Fruit fly (Drosophila melanogaster): Measurements from ENCODE around the gene primo-1.
A peak's percentile ranks its signal among the peaks of the same experiment; 100 is the strongest.

The primo-1 gene

DNA sequence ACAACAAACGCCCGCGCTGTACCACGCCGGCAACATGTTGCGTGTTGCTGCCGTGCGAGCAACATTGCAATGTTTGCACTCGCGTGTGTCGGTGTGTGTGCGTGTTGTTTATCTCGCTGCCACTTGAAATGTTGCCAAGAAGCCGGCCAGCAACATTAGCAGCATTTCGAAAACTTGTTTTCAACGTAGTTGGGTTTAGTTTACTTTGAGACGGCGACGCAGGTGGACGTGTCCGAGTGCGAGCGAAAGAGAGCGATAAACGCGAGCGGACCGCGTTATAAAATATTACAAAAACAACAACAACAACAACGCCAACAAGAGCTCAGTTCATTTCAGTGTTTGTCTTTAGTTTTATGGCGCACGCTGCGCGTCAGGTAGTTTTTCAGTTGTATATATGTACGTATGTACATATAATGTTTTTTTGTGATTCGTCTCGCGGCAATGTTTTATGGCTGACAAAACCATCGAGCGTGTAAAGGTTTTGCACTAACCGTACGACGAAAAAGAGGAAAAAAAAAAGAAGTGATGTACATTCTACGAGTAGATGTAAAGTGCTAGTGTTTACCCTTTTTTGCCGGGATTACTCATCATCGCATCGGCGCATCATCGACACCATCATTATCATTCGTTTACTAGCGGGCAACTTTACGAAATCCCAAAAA is 3.5 kb upstream of the primo-1 start, which contains the start of gene kmr:
TSS of gene kmr (plus strand) at position 196 of the 662 bp plus-strand sequence.
- peak; percentile 22 for TF ChIP-seq pad (GFP tag; optimal IDR thresholded peaks at IDR 0.05)
- TF ChIP-seq CG12768 (GFP tag; optimal IDR thresholded peaks at IDR 0.05), result peak; percentile 82
- peak; percentile 47 for TF ChIP-seq toe (GFP tag; optimal IDR thresholded peaks at IDR 0.05)
- TF ChIP-seq bab1 (GFP tag; optimal IDR thresholded peaks at IDR 0.05), result peak; percentile 50
- TF ChIP-seq Hr96 (GFP tag; optimal IDR thresholded peaks at IDR 0.05), result peak; percentile 60
- peak; percentile 62 for TF ChIP-seq CG7101 (tag; optimal IDR thresholded peaks at IDR 0.05)
- no peak for TF ChIP-seq CG5204 (GFP tag; optimal IDR thresholded peaks at IDR 0.05)
- TF ChIP-seq Mnt (GFP tag; optimal IDR thresholded peaks at IDR 0.05), result peak; percentile 82
- TF ChIP-seq CG14711 (tag; optimal IDR thresholded peaks at IDR 0.05), result peak; percentile 41
- peak; percentile 60 for TF ChIP-seq CG7045 (GFP tag; optimal IDR thresholded peaks at IDR 0.05)
- TF ChIP-seq cnc (optimal IDR thresholded peaks at IDR 0.05), result no peak
- peak; percentile 37 for TF ChIP-seq CG11617 (GFP tag; optimal IDR thresholded peaks at IDR 0.05)
- TF ChIP-seq Crg-1 (GFP tag; optimal IDR thresholded peaks at IDR 0.05), result no peak
- no peak for TF ChIP-seq Clk (GFP tag; optimal IDR thresholded peaks at IDR 0.05)
- peak; percentile 72 for TF ChIP-seq tj (GFP tag; optimal IDR thresholded peaks at IDR 0.05)
- TF ChIP-seq CG1620 (GFP tag; optimal IDR thresholded peaks at IDR 0.05), result no peak
- TF ChIP-seq kay (GFP tag; ENCODE audit: borderline replicate concordance), result peak; percentile 58
- no peak for TF ChIP-seq ovo (GFP tag; optimal IDR thresholded peaks at IDR 0.05)
- TF ChIP-seq cic (GFP tag; optimal IDR thresholded peaks at IDR 0.05), result peak; percentile 62
- TF ChIP-seq CG33017 (tag; optimal IDR thresholded peaks at IDR 0.05), result peak; percentile 59

DNA sequence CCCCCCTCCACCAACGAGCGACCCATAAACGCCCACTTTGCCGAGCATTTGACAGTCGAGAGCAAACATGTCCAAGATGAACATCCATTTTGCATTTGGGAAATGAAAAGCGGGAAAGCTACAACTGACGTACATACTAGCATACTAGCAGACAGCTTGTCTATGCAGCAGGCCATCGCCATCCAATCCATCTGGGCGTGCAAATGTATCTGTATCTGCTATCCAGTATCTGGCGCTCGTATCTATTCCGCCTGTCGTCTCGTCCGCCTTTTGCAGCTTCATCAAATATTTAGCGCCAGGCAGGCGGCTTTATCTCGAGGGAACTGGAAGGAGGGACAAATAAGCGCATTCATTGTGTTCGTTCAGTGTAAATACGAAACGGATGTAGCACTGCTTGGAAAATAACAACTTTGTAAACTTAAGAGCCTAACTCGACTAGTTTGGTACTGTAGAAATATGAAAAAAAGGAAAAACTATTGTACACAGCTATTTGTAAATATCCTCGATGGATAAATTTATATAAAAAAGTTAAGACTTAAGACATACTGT is 2.4 kb upstream of the primo-1 start:
- peak; percentile 11 for TF ChIP-seq CG1620 (GFP tag; optimal IDR thresholded peaks at IDR 0.05)
- TF ChIP-seq bab1 (GFP tag; optimal IDR thresholded peaks at IDR 0.05), result no peak
- TF ChIP-seq ovo (GFP tag; optimal IDR thresholded peaks at IDR 0.05), result no peak
- peak; percentile 51 for TF ChIP-seq Clk (GFP tag; optimal IDR thresholded peaks at IDR 0.05)
- peak; percentile 76 for TF ChIP-seq CG7045 (GFP tag; optimal IDR thresholded peaks at IDR 0.05)
- TF ChIP-seq Mnt (GFP tag; optimal IDR thresholded peaks at IDR 0.05), result peak; percentile 26
- TF ChIP-seq tj (GFP tag; optimal IDR thresholded peaks at IDR 0.05), result peak; percentile 6
- peak; percentile 40 for TF ChIP-seq Crg-1 (GFP tag; optimal IDR thresholded peaks at IDR 0.05)
- peak; percentile 72 for TF ChIP-seq CG12768 (GFP tag; optimal IDR thresholded peaks at IDR 0.05)
- no peak for TF ChIP-seq CG11617 (GFP tag; optimal IDR thresholded peaks at IDR 0.05)
- no peak for TF ChIP-seq toe (GFP tag; optimal IDR thresholded peaks at IDR 0.05)
- TF ChIP-seq CG5204 (GFP tag; optimal IDR thresholded peaks at IDR 0.05), result peak; percentile 41
- peak; percentile 15 for TF ChIP-seq Hr96 (GFP tag; optimal IDR thresholded peaks at IDR 0.05)
- no peak for TF ChIP-seq cic (GFP tag; optimal IDR thresholded peaks at IDR 0.05)
- peak; percentile 30 for TF ChIP-seq CG14711 (tag; optimal IDR thresholded peaks at IDR 0.05)
- TF ChIP-seq pad (GFP tag; optimal IDR thresholded peaks at IDR 0.05), result peak; percentile 43
- TF ChIP-seq CG33017 (tag; optimal IDR thresholded peaks at IDR 0.05), result peak; percentile 60
- TF ChIP-seq CG7101 (tag; optimal IDR thresholded peaks at IDR 0.05), result peak; percentile 54

DNA sequence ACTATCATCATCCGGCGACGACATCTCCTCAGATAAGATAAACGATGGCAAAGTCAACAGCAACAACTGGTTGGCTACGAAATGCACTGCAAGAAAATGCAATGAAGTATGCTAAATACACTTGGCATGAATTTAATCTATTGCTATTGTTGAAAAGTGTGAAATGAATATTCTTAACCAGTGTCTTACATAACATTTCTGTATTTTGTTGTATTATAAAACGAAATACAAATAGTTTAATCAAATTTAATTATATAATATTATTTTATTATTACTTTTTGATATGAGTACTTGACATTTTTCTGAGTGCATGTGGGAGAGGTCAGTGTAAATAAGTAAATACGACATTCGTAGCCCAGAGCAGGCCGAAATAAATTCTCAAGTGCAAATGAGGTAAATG is 1.9 kb upstream of the primo-1 start:
- TF ChIP-seq pad (GFP tag; optimal IDR thresholded peaks at IDR 0.05), result no peak
- peak; percentile 64 for TF ChIP-seq CG11617 (GFP tag; optimal IDR thresholded peaks at IDR 0.05)
- TF ChIP-seq cnc (optimal IDR thresholded peaks at IDR 0.05), result no peak
- TF ChIP-seq tj (GFP tag; optimal IDR thresholded peaks at IDR 0.05), result peak; percentile 3
- TF ChIP-seq CG12768 (GFP tag; optimal IDR thresholded peaks at IDR 0.05), result peak; percentile 63
- peak; percentile 22 for TF ChIP-seq cic (GFP tag; optimal IDR thresholded peaks at IDR 0.05)
- TF ChIP-seq Mnt (GFP tag; optimal IDR thresholded peaks at IDR 0.05), result no peak
- TF ChIP-seq Hr96 (GFP tag; optimal IDR thresholded peaks at IDR 0.05), result no peak
- peak; percentile 57 for TF ChIP-seq CG7045 (GFP tag; optimal IDR thresholded peaks at IDR 0.05)
- TF ChIP-seq CG33017 (tag; optimal IDR thresholded peaks at IDR 0.05), result peak; percentile 58
- TF ChIP-seq ovo (GFP tag; optimal IDR thresholded peaks at IDR 0.05), result peak; percentile 32
- no peak for TF ChIP-seq bab1 (GFP tag; optimal IDR thresholded peaks at IDR 0.05)
- TF ChIP-seq CG1620 (GFP tag; optimal IDR thresholded peaks at IDR 0.05), result no peak
- TF ChIP-seq toe (GFP tag; optimal IDR thresholded peaks at IDR 0.05), result no peak
- peak; percentile 44 for TF ChIP-seq CG7101 (tag; optimal IDR thresholded peaks at IDR 0.05)
- TF ChIP-seq CG14711 (tag; optimal IDR thresholded peaks at IDR 0.05), result peak; percentile 58
- TF ChIP-seq Clk (GFP tag; optimal IDR thresholded peaks at IDR 0.05), result no peak
- TF ChIP-seq CG5204 (GFP tag; optimal IDR thresholded peaks at IDR 0.05), result no peak
- TF ChIP-seq kay (GFP tag; ENCODE audit: borderline replicate concordance), result no peak
- TF ChIP-seq Crg-1 (GFP tag; optimal IDR thresholded peaks at IDR 0.05), result no peak

DNA sequence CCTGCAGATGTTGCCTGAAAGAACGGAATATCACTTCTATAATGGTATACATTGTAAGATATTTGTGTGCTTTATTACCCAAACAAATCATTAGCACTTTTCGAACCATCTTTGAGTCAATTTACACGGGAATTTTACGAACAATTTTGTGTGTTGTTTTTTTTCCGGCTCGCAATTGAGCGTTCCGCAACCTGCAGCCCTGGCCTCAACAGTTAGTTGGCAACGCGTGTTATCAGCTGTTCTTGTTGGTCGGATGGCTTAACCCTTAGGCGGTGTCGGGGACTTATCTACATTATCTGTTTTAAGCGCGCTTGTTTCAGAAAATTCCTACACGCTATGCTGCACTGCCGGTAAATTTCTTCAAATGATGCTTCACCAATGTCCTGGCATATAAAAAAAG is 990 bp downstream of the primo-1 start:
- TF ChIP-seq kay (GFP tag; ENCODE audit: borderline replicate concordance), result peak; percentile 50
- peak; percentile 62 for TF ChIP-seq bab1 (GFP tag; optimal IDR thresholded peaks at IDR 0.05)
- peak; percentile 39 for TF ChIP-seq CG7101 (tag; optimal IDR thresholded peaks at IDR 0.05)
- TF ChIP-seq CG11617 (GFP tag; optimal IDR thresholded peaks at IDR 0.05), result no peak
- TF ChIP-seq toe (GFP tag; optimal IDR thresholded peaks at IDR 0.05), result peak; percentile 21
- no peak for TF ChIP-seq Hr96 (GFP tag; optimal IDR thresholded peaks at IDR 0.05)
- TF ChIP-seq CG5204 (GFP tag; optimal IDR thresholded peaks at IDR 0.05), result no peak
- no peak for TF ChIP-seq pad (GFP tag; optimal IDR thresholded peaks at IDR 0.05)
- peak; percentile 25 for TF ChIP-seq CG14711 (tag; optimal IDR thresholded peaks at IDR 0.05)
- TF ChIP-seq Mnt (GFP tag; optimal IDR thresholded peaks at IDR 0.05), result peak; percentile 8
- TF ChIP-seq cic (GFP tag; optimal IDR thresholded peaks at IDR 0.05), result peak; percentile 43

DNA sequence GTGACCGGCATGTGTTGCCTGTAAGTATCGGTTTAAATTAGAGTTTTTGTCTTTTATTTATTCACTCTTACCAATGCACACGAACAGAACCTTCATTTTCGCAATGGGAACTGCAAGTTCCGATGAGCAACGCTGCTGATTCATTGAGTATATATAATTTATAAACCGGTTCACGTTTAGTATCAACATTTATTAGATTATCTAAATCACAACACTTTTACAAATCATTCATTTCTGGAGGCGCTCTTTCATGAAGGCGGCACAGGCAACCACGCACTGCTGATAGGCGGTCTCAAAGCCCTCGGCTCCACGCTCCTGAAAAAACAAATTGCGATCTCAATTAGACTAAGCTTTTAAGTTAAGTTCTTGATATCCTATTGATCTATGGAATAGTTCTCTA is 1.8 kb downstream of the primo-1 start, which contains the start of gene Argp:
TSS of gene Argp (minus strand) at position 101 of the 400 bp plus-strand sequence.
- no peak for TF ChIP-seq toe (GFP tag; optimal IDR thresholded peaks at IDR 0.05)

All from whole organism, adult.